Worm (Caenorhabditis elegans) whole organism, midembryonic: ENCODE results near the gene spe-43.
A peak's percentile ranks its signal among the peaks of the same experiment; 100 is the strongest.

Experiments
- T22C8.4 ChIP-seq: fragments of 200-800 bp; sonication (Bioruptor generic); IDR thresholded peaks from 2 replicates; pipeline ENCODE4 v1.3.6; 2022; ENCODE audit warnings: missing genetic modification characterization, missing compliant biosample characterization
- cog-1 ChIP-seq: sonication (generic microtip); optimal IDR thresholded peaks from 2 replicates; lab custom pipeline; 2016; ENCODE audit warnings: missing genetic modification characterization, missing compliant biosample characterization
- flt-1 ChIP-seq: fragments of 200-800 bp; sonication (Bioruptor generic); IDR thresholded peaks from 2 replicates; pipeline ENCODE4 v1.3.6; 2022; ENCODE audit warnings: missing genetic modification characterization, missing compliant biosample characterization
- klf-2 ChIP-seq: fragments of 200-800 bp; sonication (Bioruptor generic); conservative IDR thresholded peaks from 2 replicates; pipeline ENCODE4 v1.3.6; 2022; ENCODE audit warnings: missing genetic modification reagents, missing genetic modification characterization, missing compliant biosample characterization
- med-1 ChIP-seq: sonication (generic microtip); optimal IDR thresholded peaks from 2 replicates; lab custom pipeline; 2017; ENCODE audit warnings: missing genetic modification characterization, mild to moderate bottlenecking, missing compliant biosample characterization, antibody characterized with exemption, missing genetic modification reagents; ENCODE audit not compliant: insufficient read depth
- ref-1 ChIP-seq: fragments of 200-800 bp; sonication (Bioruptor generic); conservative IDR thresholded peaks from 2 replicates; pipeline ENCODE4 v1.3.6; 2022; ENCODE audit warnings: missing genetic modification reagents, missing genetic modification characterization, missing compliant biosample characterization
- tab-1 ChIP-seq: fragments of 200-800 bp; sonication (Bioruptor generic); IDR thresholded peaks from 2 replicates; pipeline ENCODE4 v1.3.6; 2022; ENCODE audit warnings: missing genetic modification characterization, missing compliant biosample characterization
- ztf-23 ChIP-seq: fragments of 200-800 bp; sonication (Bioruptor generic); IDR thresholded peaks from 2 replicates; pipeline ENCODE4 v1.3.6; 2022; ENCODE audit warnings: missing genetic modification reagents, missing genetic modification characterization, missing compliant biosample characterization
- ztf-29 ChIP-seq: fragments of 200-800 bp; sonication (Bioruptor generic); IDR thresholded peaks from 2 replicates; pipeline ENCODE4 v1.3.6; 2022; ENCODE audit warnings: missing genetic modification reagents, missing genetic modification characterization, missing compliant biosample characterization

Gene spe-43

DNA sequence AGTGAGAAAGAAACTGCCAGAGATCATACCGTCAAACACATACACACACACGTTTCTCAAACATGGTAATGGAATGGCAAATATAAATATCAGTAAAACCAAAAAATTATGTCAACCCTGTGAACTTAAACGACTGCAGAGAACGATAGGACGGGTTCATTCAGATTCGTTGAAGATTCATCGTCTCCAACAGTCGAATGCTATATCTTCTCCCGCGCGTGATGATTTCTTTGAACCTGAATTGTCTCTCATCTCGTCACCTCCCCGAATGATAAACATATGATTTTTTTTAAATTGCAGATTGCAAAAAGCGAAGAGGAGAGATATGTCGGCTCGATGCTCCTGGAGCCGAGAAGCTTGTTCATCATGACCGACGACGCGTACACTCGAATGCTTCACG, 31.3 kb downstream of the spe-43 start:
- TF ChIP-seq ztf-23 (GFP tag; lab: Robert Waterston, UW), result no peak
- no peak for TF ChIP-seq flt-1
- TF ChIP-seq ref-1 (GFP tag; lab: Robert Waterston, UW), result no peak
- no peak for TF ChIP-seq ztf-29 (GFP tag; lab: Robert Waterston, UW)
- TF ChIP-seq tab-1 (GFP tag; lab: Robert Waterston, UW), result no peak
- TF ChIP-seq med-1, result no peak
- no peak for TF ChIP-seq T22C8.4 (GFP tag; lab: Robert Waterston, UW)
- TF ChIP-seq klf-2, result no peak
- TF ChIP-seq cog-1 (tag; lab: Kevin White, UChicago), result no peak

DNA sequence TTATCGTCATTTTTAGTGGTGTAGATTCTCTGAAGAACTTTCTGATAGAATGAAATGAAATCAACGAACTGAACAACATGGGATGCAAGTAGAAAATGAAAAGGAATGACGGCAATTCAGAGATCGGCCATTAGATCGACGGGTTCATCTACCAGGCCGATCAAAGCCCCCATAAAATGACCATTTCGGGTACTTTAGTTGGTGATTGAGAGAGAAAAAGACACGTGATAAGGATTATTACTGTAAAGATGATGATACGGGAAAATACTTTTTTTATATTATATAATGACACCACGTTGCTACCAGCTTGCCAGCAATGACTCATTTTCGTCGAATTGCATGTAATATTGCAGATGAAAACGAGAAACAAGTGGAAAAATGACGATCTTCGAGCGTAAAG, 32.4 kb downstream of the spe-43 start, which contains the start of gene best-1:
Gene best-1, minus strand, starts transcription at position 29 of the 400 bp plus-strand sequence.
- TF ChIP-seq med-1 (no peak), ztf-23 (GFP tag; lab: Robert Waterston, UW) (no peak), cog-1 (tag; lab: Kevin White, UChicago) (no peak), tab-1 (GFP tag; lab: Robert Waterston, UW) (no peak), ref-1 (GFP tag; lab: Robert Waterston, UW) (no peak), ztf-29 (GFP tag; lab: Robert Waterston, UW) (no peak), T22C8.4 (GFP tag; lab: Robert Waterston, UW) (no peak), flt-1 (no peak), klf-2 (no peak)

DNA sequence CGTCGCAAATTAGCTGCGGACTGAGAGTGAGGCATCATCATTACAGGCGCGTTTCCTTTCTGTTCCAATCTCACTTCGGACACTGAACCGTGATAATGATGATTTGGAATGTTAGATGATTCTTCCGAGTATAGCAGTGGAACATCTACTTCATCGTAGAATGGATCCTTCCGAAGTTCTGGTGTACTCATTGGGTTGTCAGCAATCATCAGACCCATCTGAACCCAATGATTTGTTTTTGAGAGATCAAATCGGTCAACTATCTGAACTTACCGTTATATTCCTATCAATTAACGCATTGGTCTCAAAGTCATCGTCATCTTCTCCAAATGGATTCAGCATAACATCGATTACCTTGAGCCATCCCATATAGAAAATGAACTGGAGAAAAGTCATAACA, 33.7 kb downstream of the spe-43 start:
- no peak for TF ChIP-seq med-1
- TF ChIP-seq tab-1 (GFP tag; lab: Robert Waterston, UW), result no peak
- TF ChIP-seq klf-2, result no peak
- TF ChIP-seq flt-1, result no peak
- no peak for TF ChIP-seq ztf-29 (GFP tag; lab: Robert Waterston, UW)
- TF ChIP-seq cog-1 (tag; lab: Kevin White, UChicago), result no peak
- TF ChIP-seq ref-1 (GFP tag; lab: Robert Waterston, UW), result no peak
- TF ChIP-seq ztf-23 (GFP tag; lab: Robert Waterston, UW), result no peak
- TF ChIP-seq T22C8.4 (GFP tag; lab: Robert Waterston, UW), result no peak

DNA sequence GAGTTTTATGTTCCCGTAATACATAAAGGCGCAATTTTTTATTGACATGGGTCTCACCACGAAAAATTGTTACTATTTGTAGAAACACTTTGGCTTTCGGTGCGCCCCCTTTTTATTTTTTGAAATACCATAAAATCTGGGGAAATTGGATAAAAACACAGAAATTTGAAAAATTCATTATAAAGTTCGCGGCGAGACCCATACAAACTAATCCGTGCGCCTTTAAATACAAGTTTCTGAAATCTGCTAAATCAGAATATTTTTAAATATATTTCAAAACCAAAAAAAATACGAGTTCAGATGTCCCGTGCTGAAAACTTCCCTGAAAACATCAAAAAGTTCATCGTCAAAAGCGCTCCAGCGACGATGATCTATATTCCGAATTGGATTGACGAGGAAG, 34.8 kb downstream of the spe-43 start, which contains the start of gene B0564.2:
Gene B0564.2, plus strand, starts transcription at position 301 of the 400 bp plus-strand sequence.
- no peak for TF ChIP-seq cog-1 (tag; lab: Kevin White, UChicago)
- no peak for TF ChIP-seq klf-2
- no peak for TF ChIP-seq tab-1 (GFP tag; lab: Robert Waterston, UW)
- no peak for TF ChIP-seq flt-1

DNA sequence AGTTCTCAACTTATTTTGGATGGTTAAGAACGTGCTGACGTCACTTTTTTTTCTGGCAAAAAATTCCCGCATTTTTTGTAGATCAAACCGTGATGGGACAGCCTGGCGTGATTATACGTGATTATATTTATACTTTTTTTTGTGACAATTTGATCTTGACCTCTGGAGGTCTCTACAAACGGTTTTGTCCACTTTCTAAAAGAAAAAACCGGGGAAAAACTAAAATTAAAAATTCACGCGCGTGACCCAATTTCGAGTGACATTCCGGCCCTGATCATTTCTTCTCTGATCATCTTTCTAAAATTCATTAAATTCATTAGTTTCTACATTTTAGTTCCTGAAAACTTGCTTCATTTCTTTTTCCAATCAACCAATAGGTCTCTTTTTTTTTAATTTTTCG, 37.3 kb downstream of the spe-43 start, which contains the start of gene rde-11:
Gene rde-11, plus strand, starts transcription at position 301 of the 400 bp plus-strand sequence.
- no peak for TF ChIP-seq ztf-29 (GFP tag; lab: Robert Waterston, UW)
- TF ChIP-seq tab-1 (GFP tag; lab: Robert Waterston, UW), result no peak
- no peak for TF ChIP-seq T22C8.4 (GFP tag; lab: Robert Waterston, UW)
- TF ChIP-seq flt-1, result no peak
- TF ChIP-seq ref-1 (GFP tag; lab: Robert Waterston, UW), result no peak
- TF ChIP-seq med-1, result no peak
- no peak for TF ChIP-seq cog-1 (tag; lab: Kevin White, UChicago)
- no peak for TF ChIP-seq ztf-23 (GFP tag; lab: Robert Waterston, UW)
- no peak for TF ChIP-seq klf-2

DNA sequence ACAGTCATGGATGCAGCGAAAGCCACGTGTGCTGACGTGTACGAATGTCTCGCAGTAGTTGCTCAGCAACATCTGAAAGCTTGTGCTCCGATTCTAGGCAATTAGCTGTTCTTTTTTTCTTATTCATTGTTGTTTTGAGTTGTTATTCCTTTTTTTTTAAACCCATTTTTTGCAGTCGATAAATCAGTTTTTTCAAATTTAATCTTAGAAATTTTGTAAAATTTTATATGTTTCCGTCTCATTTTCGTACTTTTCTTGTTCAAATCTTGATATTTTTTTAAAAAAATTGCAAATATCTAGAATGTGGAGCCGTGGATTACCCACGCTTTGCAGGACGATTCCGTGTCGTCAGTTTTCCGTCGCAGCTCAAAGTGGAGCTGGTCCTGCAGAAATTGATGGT, 41.7 kb downstream of the spe-43 start, which contains the start of gene fask-1:
Gene fask-1, plus strand, starts transcription at position 301 of the 400 bp plus-strand sequence.
- no peak for TF ChIP-seq med-1
- TF ChIP-seq ztf-29 (GFP tag; lab: Robert Waterston, UW), result no peak
- TF ChIP-seq tab-1 (GFP tag; lab: Robert Waterston, UW), result no peak
- TF ChIP-seq ztf-23 (GFP tag; lab: Robert Waterston, UW), result no peak
- no peak for TF ChIP-seq klf-2
- no peak for TF ChIP-seq ref-1 (GFP tag; lab: Robert Waterston, UW)
- TF ChIP-seq cog-1 (tag; lab: Kevin White, UChicago), result no peak

DNA sequence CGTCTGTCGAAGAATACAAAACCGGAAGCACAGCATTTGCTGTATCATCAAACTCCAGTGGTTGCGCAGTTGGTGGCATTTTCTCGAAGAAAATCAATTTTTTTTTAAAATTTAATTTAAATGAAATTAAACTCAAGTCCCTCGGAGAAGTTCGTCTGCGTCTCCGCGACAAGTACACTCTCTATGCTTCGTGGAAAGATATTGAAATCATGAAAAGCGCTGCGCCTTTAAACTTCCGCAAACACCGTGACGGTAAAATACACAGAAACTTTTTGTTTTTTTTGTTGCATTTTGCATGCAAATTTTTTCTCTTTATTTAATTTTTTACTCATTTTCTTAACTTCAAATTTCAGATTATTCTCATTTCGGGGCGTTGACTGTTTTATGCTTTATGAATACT, 43.5 kb downstream of the spe-43 start, which contains the start of the genes dli-1, tin-9.2 and exos-4.1:
Gene dli-1, minus strand, starts transcription at position 141 of the 400 bp plus-strand sequence.
Gene tin-9.2, plus strand, starts transcription at position 344 of the 400 bp plus-strand sequence.
Gene exos-4.1, plus strand, starts transcription at position 348 of the 400 bp plus-strand sequence.
- no peak for TF ChIP-seq flt-1
- TF ChIP-seq cog-1 (tag; lab: Kevin White, UChicago), result peak; percentile 42

DNA sequence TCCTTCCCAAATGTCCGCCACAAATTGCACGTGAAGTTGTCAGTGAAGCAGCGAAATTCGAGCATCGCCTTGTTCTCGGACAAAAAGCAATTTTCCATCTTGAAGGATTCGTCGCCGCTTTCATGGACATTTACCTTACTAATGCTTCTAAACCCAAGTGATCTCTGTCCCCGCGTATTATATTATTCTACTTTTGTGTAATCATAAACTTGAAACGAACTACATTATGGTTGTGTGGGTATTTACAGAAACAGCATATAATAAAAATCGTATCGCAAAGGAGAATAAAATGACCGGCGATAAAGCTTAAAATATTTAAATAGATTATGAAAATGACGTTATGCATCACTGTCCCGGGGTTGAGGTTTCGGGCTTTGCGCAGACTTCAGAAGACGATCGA, 45.4 kb downstream of the spe-43 start:
- TF ChIP-seq T22C8.4 (GFP tag; lab: Robert Waterston, UW), result no peak
- TF ChIP-seq ztf-29 (GFP tag; lab: Robert Waterston, UW), result no peak
- TF ChIP-seq ztf-23 (GFP tag; lab: Robert Waterston, UW), result no peak
- TF ChIP-seq ref-1 (GFP tag; lab: Robert Waterston, UW), result no peak
- TF ChIP-seq cog-1 (tag; lab: Kevin White, UChicago), result no peak

DNA sequence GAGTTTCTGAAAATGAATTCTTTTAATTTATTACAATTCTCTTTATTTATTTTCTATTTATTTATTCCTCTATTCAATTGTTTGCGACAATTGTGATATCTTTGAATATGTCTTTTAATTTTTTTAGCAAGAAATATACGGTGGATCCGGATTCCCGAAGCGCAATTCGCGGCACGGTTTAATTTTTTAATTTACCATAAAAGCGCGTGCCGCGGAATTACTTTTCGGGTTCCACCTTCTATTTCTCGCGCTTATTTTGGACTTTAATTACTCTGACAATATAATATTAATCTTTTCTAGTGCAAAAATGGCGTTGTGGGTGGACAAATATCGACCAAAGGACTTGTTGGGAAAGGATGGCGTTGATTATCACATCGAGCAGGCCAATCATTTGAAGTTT, 46.7 kb downstream of the spe-43 start, which contains the start of gene rfc-3:
Gene rfc-3, plus strand, starts transcription at position 301 of the 400 bp plus-strand sequence.
- TF ChIP-seq T22C8.4 (GFP tag; lab: Robert Waterston, UW) (no peak), ref-1 (GFP tag; lab: Robert Waterston, UW) (no peak)

DNA sequence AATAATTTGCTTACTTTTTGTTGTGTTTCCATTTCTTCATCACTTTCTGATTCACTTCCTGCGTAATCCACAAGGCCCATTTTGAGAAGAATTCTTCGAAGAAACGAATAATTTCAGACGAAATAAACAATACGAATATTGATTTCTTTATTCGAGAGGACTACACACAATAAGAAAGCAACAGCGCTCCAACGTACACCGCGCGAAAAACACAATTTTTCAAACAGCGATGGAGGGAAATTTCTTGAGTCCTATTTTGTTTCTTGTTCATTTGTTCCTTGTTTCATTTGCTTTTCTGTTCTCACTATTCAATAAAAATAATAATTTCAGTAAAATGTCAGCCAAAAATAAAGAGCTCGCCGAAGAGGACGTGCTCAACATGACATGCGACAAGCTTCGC, 48.5 kb downstream of the spe-43 start, which contains the start of the genes prcc-1 and C39E9.12:
Gene prcc-1, minus strand, starts transcription at position 119 of the 400 bp plus-strand sequence.
Gene C39E9.12, plus strand, starts transcription at position 331 of the 400 bp plus-strand sequence.
- TF ChIP-seq T22C8.4 (GFP tag; lab: Robert Waterston, UW), result peak; percentile 75
- TF ChIP-seq med-1, result no peak

DNA sequence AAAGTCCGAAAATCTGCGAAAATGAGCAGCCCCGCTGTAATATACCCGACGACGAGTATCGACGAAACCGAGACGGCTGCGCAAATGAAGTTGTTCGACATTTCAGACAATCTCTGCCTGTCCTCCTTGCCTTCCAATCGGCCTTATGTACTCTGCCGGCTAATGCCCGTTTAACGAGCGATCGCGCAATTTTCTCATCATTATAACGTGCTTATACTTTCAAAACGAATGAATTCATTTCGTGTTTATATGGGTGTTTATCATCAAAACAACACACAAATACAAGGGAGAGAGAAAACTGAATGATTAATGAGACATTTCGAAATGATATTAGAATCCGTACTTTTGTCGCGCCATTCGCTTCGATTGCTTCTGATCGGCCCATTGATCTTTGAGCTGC, 51.2 kb downstream of the spe-43 start, which contains the start of gene col-132:
Gene col-132, minus strand, starts transcription at position 101 of the 400 bp plus-strand sequence.
- TF ChIP-seq cog-1 (tag; lab: Kevin White, UChicago) (no peak), ztf-29 (GFP tag; lab: Robert Waterston, UW) (no peak), ztf-23 (GFP tag; lab: Robert Waterston, UW) (no peak), klf-2 (no peak), med-1 (no peak), ref-1 (GFP tag; lab: Robert Waterston, UW) (no peak), tab-1 (GFP tag; lab: Robert Waterston, UW) (no peak), flt-1 (no peak), T22C8.4 (GFP tag; lab: Robert Waterston, UW) (no peak)
